Worm (Caenorhabditis elegans) whole organism, L4 larva: ENCODE data around the gene dre-1.

Experiments
- ZK337.2 ChIP-seq: fragments of 200-800 bp; sonication (Bioruptor generic); IDR thresholded peaks from 2 replicates; pipeline ENCODE4 v1.3.6; 2022; ENCODE audit warnings: missing genetic modification reagents, missing genetic modification characterization, missing compliant biosample characterization
- ZK546.5 ChIP-seq, 2 experiments: sonication (generic microtip); optimal IDR thresholded peaks; 2 replicates each; lab custom pipeline; 2017; ENCODE audit warnings: missing biosample characterization in 2 of 2, missing genetic modification characterization in 2 of 2
- lin-39 ChIP-seq: fragments of 150-350 bp; optimal IDR thresholded peaks from 2 replicates; lab custom pipeline; 2014; ENCODE audit warnings: missing biosample characterization, missing genetic modification reagents, missing genetic modification characterization
- madf-5 ChIP-seq, 2 experiments: fragments of 200-800 bp; sonication (Bioruptor generic); IDR thresholded peaks; 2 replicates each; pipeline ENCODE4 v1.3.6; 2022; ENCODE audit warnings: missing compliant biosample characterization in 2 of 2, missing genetic modification characterization in 2 of 2
- nhr-28 ChIP-seq: fragments of 150-350 bp; optimal IDR thresholded peaks from 2 replicates; lab custom pipeline; 2014; ENCODE audit warnings: missing biosample characterization, missing genetic modification characterization
- nhr-76 ChIP-seq: fragments of 150-350 bp; optimal IDR thresholded peaks from 2 replicates; lab custom pipeline; 2014; ENCODE audit warnings: missing biosample characterization, missing genetic modification characterization
- saeg-2 ChIP-seq: fragments of 200-800 bp; sonication (Bioruptor generic); IDR thresholded peaks from 2 replicates; pipeline ENCODE4 v1.3.6; 2022; ENCODE audit warnings: missing genetic modification reagents, missing genetic modification characterization, missing compliant biosample characterization
- zfp-3 ChIP-seq: fragments of 200-800 bp; sonication (Bioruptor generic); conservative IDR thresholded peaks from 2 replicates; pipeline ENCODE4 v1.3.6; 2022; ENCODE audit warnings: missing genetic modification reagents, missing genetic modification characterization, missing compliant biosample characterization

- no peak for TF ChIP-seq ZK546.5 (tag; optimal IDR thresholded peaks at IDR 0.05; lab: Kevin White, UChicago)
- no peak for TF ChIP-seq nhr-28 (tag; lab: Kevin White, UChicago)
- no peak for TF ChIP-seq madf-5 (GFP tag; IDR thresholded peaks at IDR 0.05; lab: Robert Waterston, UW)
- no peak for TF ChIP-seq lin-39 (tag; lab: Kevin White, UChicago)
- no peak for TF ChIP-seq saeg-2 (GFP tag; lab: Robert Waterston, UW)
- TF ChIP-seq ZK337.2 (GFP tag; lab: Robert Waterston, UW) = no peak
- TF ChIP-seq zfp-3 (GFP tag; lab: Robert Waterston, UW) = no peak
- TF ChIP-seq nhr-76 (tag; lab: Kevin White, UChicago) = no peak
Measured at ce11 chrV:6493821-6494220, 52.5 kb downstream of the dre-1 start, which contains the start of gene cpt-6.
